Worm (Caenorhabditis elegans) whole organism, L1 larva: Measurements from ENCODE around the gene bbs-4.
A peak's percentile ranks its signal among the peaks of the same experiment; 100 is the strongest.

Experiments used
- dpl-1 ChIP-seq, 3 experiments: fragments of 150-350 bp in 2 of 3; sonication (generic microtip) in 1 of 3; optimal IDR thresholded peaks; 2 replicates each; lab custom pipeline; 2014 to 2017; ENCODE audit warnings: missing biosample characterization in 3 of 3, missing genetic modification characterization in 3 of 3, missing genetic modification reagents in 3 of 3
- mef-2 ChIP-seq: fragments of 150-350 bp; optimal IDR thresholded peaks from 2 replicates; lab custom pipeline; 2014; ENCODE audit warnings: missing biosample characterization, missing genetic modification characterization
- snpc-4 ChIP-seq: fragments of 150-350 bp; optimal IDR thresholded peaks from 2 replicates; lab custom pipeline; 2014; ENCODE audit warnings: missing biosample characterization, missing genetic modification characterization

DNA sequence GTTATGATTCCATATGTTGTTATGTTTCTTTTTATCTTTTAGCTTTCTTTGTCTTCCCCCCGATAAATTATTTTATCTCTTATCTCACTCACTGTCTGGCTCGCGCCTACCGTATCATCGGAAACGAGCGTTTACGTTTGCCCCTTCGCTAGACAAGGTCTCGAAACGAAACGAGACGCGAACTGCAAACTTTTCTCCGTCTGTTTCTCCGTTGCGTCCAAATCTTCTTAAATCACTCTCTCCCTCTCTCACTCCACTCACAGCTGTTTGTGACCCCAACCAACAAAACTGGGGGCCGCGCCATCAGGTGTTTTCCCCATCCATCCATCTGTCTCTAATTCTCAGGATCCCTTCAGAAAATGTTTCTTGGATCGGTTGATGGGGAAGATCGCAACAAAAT lies 8.2 kb upstream of the bbs-4 start:
- TF ChIP-seq dpl-1 (GFP tag; optimal IDR thresholded peaks at IDR 0.05; lab: Kevin White, UChicago) (peak in 2 of 3 experiments; percentile 8 to 22), snpc-4 (tag; lab: Kevin White, UChicago) (no peak), mef-2 (tag; lab: Kevin White, UChicago) (no peak)
